Worm (Caenorhabditis elegans) whole organism, early embryonic: Measurements from ENCODE around the gene Y57A10B.6.

Source experiments
- ceh-13 ChIP-seq: fragments of 200-800 bp; sonication (Bioruptor generic); optimal IDR thresholded peaks from 2 replicates; lab custom pipeline; 2018; ENCODE audit warnings: mild to moderate bottlenecking, missing genetic modification characterization, missing compliant biosample characterization
- ets-7 ChIP-seq: sonication (generic microtip); optimal IDR thresholded peaks from 2 replicates; lab custom pipeline; 2016; ENCODE audit warnings: missing genotype, missing genetic modification characterization, missing compliant biosample characterization
- flt-1 ChIP-seq: fragments of 200-800 bp; sonication (Bioruptor generic); IDR thresholded peaks from 2 replicates; pipeline ENCODE4 v1.3.6; 2022; ENCODE audit warnings: missing genetic modification characterization, missing compliant biosample characterization
- hnd-1 ChIP-seq: sonication (generic microtip); optimal IDR thresholded peaks from 2 replicates; lab custom pipeline; 2016; ENCODE audit warnings: missing genetic modification characterization, missing compliant biosample characterization
- scrt-1 ChIP-seq: fragments of 200-800 bp; sonication (Bioruptor generic); IDR thresholded peaks from 2 replicates; pipeline ENCODE4 v1.3.6; 2022; ENCODE audit warnings: missing genetic modification characterization, missing compliant biosample characterization
- tbx-11 ChIP-seq: fragments of 200-800 bp; sonication (Bioruptor generic); IDR thresholded peaks from 2 replicates; pipeline ENCODE4 v1.3.6; 2022; ENCODE audit warnings: missing genetic modification characterization, missing compliant biosample characterization

DNA sequence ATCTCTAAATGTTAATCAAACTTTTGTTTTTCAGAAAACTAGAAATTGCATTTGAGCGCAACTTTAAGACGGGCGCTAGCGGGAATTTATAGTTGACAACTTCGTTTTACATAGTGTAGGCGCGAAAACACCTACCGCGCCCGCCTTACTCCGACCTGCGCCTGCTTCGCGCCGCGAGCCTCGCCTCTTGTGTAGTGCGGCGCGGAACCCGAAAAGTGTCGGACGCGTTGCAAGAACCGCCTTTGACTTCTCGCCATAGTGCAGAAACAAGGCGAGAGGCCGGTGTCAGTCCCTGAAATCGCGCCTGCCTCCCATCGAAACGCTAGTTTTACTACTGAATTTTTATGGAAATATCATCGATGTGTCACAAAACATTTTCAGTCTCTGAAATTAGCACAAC, 4.1 kb upstream of the Y57A10B.6 start:
- TF ChIP-seq ceh-13 (GFP tag; lab: Kevin White, UChicago) = no peak
- TF ChIP-seq hnd-1 (tag; lab: Kevin White, UChicago) = no peak
- TF ChIP-seq scrt-1 = no peak
- no peak for TF ChIP-seq tbx-11 (GFP tag; lab: Robert Waterston, UW)
- TF ChIP-seq ets-7 (tag; lab: Kevin White, UChicago) = no peak
- no peak for TF ChIP-seq flt-1 (GFP tag; lab: Robert Waterston, UW)
